Worm (Caenorhabditis elegans): ENCODE results near the gene Y48A6B.7.

Gene Y48A6B.7

DNA sequence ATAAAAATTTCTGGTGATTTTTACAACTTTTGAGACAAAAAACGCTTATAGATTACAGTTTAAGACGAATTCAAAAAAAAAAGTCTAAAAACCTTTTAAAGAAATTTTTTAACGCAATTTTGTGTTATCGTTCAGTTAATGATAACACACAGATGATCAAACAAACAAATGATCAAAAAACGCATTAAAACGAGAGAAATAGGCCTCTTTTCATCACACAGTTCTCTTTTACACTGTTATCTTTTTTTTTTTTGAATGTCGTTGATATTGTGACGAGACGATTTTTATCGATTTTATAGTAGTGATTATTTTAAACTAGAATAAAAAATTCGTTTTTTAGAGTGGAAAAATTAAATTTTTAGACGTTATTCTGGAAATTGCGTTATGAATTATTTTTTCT, 33.4 kb upstream of the Y48A6B.7 start:
- no peak for TF ChIP-seq aly-1 (tag; optimal IDR thresholded peaks at IDR 0.05)
- no peak for TF ChIP-seq F13C5.2 (tag; optimal IDR thresholded peaks at IDR 0.05)
- no peak for TF ChIP-seq flt-1 (GFP tag; IDR thresholded peaks at IDR 0.05)
- TF ChIP-seq scrt-1 (GFP tag; IDR thresholded peaks at IDR 0.05): no peak
- TF ChIP-seq tra-4 (tag; optimal IDR thresholded peaks at IDR 0.05): no peak
- TF ChIP-seq tbx-11 (GFP tag; IDR thresholded peaks at IDR 0.05): no peak
- TF ChIP-seq hmg-4 (GFP tag; optimal IDR thresholded peaks at IDR 0.05): no peak
- no peak for TF ChIP-seq hnd-1 (tag; optimal IDR thresholded peaks at IDR 0.05)
- no peak for TF ChIP-seq pes-1 (GFP tag; IDR thresholded peaks at IDR 0.05)
- no peak for TF ChIP-seq sea-1 (GFP tag; conservative IDR thresholded peaks at IDR 0.05)
- TF ChIP-seq hmbx-1 (tag; optimal IDR thresholded peaks at IDR 0.05): no peak
- TF ChIP-seq B0310.2 (tag; optimal IDR thresholded peaks at IDR 0.05): no peak
- TF ChIP-seq ets-7 (tag; optimal IDR thresholded peaks at IDR 0.05): no peak
- no peak for TF ChIP-seq ceh-36 (tag; optimal IDR thresholded peaks at IDR 0.05)
- no peak for TF ChIP-seq ceh-13 (GFP tag; optimal IDR thresholded peaks at IDR 0.05)
- TF ChIP-seq ama-1 (optimal IDR thresholded peaks at IDR 0.05): no peak
- TF ChIP-seq tbx-37 (GFP tag; conservative IDR thresholded peaks at IDR 0.05): no peak

DNA sequence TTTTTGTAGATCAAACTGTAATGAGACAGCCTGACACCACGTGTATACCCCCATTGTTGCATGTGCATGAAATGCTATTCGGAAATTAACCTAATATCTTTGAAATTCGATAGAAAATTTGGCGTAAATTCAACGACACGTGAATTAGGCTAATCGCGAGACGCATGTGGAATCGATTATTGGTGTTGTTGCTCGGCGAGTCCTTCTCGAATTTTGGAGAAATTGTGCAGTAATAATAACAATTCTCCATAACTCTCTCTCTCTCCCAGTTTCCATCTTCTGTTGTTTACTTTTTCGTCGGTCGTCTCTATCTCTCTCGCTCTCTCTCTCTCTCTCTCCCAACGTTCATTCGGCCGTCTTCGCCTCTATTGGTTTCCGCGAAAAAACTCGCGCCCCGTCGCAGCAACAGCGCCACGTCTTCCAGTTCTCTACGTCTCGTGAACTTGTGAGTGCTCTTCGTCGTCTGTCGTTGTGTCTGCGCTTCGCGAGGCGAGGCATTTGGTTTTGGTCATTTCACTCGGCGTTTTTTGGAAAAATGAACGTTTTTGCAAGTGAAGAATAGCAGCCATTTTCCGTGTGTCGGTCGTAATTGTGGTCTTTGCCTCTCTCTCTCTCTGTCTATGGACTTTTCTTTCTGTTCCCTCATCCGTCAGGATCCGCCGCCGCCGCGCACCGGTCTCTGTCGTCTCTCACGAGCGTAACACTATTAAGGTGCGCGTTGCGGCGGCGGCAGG, 28.3 kb upstream of the Y48A6B.7 start:
- TF ChIP-seq scrt-1 (GFP tag; IDR thresholded peaks at IDR 0.05): no peak
- TF ChIP-seq hmg-4 (GFP tag; optimal IDR thresholded peaks at IDR 0.05): no peak
- no peak for TF ChIP-seq aly-1 (tag; optimal IDR thresholded peaks at IDR 0.05)
- no peak for TF ChIP-seq tbx-37 (GFP tag; conservative IDR thresholded peaks at IDR 0.05)
- no peak for TF ChIP-seq sea-1 (GFP tag; conservative IDR thresholded peaks at IDR 0.05)
- no peak for TF ChIP-seq ceh-36 (tag; optimal IDR thresholded peaks at IDR 0.05)
- no peak for TF ChIP-seq flt-1 (GFP tag; IDR thresholded peaks at IDR 0.05)
- no peak for TF ChIP-seq tra-4 (tag; optimal IDR thresholded peaks at IDR 0.05)

DNA sequence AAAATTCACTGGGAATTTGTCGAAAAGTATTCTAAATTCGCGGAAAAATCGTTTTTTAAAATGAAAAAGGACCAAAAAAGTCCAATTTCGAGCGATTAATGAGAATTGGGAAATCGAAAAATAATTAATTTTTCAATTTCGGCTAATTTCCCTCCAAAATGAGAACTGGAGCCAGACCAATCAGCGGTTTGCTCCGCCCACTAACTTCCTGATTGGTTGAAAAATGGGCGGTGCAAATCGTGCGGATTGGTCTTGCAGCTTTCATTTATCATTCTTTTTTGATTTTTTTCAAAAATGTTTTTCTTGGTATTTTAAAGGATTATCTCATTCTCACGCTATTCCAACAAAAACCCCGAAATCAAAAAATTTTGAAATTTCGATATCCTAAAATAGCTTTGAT, 27.7 kb upstream of the Y48A6B.7 start:
- TF ChIP-seq B0310.2 (tag; optimal IDR thresholded peaks at IDR 0.05) (no peak), ceh-36 (tag; optimal IDR thresholded peaks at IDR 0.05) (no peak), hnd-1 (tag; optimal IDR thresholded peaks at IDR 0.05) (no peak), flt-1 (GFP tag; IDR thresholded peaks at IDR 0.05) (no peak), aly-1 (tag; optimal IDR thresholded peaks at IDR 0.05) (no peak), tbx-11 (GFP tag; IDR thresholded peaks at IDR 0.05) (no peak), pes-1 (GFP tag; IDR thresholded peaks at IDR 0.05) (no peak), ama-1 (optimal IDR thresholded peaks at IDR 0.05) (no peak), tra-4 (tag; optimal IDR thresholded peaks at IDR 0.05) (no peak), ceh-13 (GFP tag; optimal IDR thresholded peaks at IDR 0.05) (no peak), sea-1 (GFP tag; conservative IDR thresholded peaks at IDR 0.05) (no peak), scrt-1 (GFP tag; IDR thresholded peaks at IDR 0.05) (no peak), F13C5.2 (tag; optimal IDR thresholded peaks at IDR 0.05) (no peak)

DNA sequence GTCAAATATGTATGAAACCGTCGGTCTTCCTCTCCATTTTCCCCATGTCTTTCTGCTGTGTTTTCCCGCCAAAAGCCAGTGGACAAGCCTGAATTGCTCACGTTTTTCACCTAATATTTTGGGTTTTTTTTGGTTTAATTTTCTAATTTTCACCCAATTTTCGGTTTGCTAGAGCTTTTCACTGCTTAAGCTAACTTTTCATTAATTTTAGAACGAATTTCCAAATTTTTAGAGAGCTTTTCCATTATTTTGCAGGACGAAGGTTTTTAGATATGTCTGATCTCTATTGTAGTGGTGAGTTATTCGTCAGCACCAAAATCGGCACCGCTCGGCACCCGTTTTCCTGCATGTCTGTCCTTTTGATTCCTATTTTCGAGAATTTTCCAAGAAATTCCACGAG, 27.2 kb upstream of the Y48A6B.7 start:
- TF ChIP-seq B0310.2 (tag; optimal IDR thresholded peaks at IDR 0.05) (no peak), aly-1 (tag; optimal IDR thresholded peaks at IDR 0.05) (no peak), tbx-37 (GFP tag; conservative IDR thresholded peaks at IDR 0.05) (no peak), ceh-13 (GFP tag; optimal IDR thresholded peaks at IDR 0.05) (no peak), tra-4 (tag; optimal IDR thresholded peaks at IDR 0.05) (no peak), sea-1 (GFP tag; conservative IDR thresholded peaks at IDR 0.05) (no peak), flt-1 (GFP tag; IDR thresholded peaks at IDR 0.05) (no peak), F13C5.2 (tag; optimal IDR thresholded peaks at IDR 0.05) (no peak), pes-1 (GFP tag; IDR thresholded peaks at IDR 0.05) (no peak), hmbx-1 (tag; optimal IDR thresholded peaks at IDR 0.05) (no peak), scrt-1 (GFP tag; IDR thresholded peaks at IDR 0.05) (no peak), ama-1 (optimal IDR thresholded peaks at IDR 0.05) (no peak), ets-7 (tag; optimal IDR thresholded peaks at IDR 0.05) (no peak), hmg-4 (GFP tag; optimal IDR thresholded peaks at IDR 0.05) (no peak), ceh-36 (tag; optimal IDR thresholded peaks at IDR 0.05) (no peak), tbx-11 (GFP tag; IDR thresholded peaks at IDR 0.05) (no peak), hnd-1 (tag; optimal IDR thresholded peaks at IDR 0.05) (no peak)

DNA sequence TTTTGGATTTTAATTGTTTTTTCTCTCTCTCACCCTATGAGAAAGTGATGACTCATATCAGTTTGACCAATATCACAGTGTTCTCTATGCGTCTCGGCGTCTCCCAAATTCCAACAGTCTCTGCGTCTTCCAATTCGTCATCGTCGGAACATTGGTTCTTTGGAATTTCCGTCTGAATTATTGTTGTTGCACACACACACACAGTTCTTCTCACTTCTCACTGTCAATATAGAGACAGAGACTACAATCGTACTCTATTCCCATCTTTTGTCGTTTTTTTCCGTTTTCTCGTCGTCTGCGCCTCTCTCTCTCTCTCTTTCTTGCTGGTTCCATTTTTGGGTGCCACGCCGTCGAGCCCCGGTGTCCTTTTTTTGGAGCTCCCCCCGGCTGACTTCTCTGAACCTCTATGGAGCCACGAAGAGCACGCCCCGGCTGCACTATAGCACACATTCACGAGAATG, 24.3 kb upstream of the Y48A6B.7 start:
- TF ChIP-seq ets-7 (tag; optimal IDR thresholded peaks at IDR 0.05) (no peak), hmg-4 (GFP tag; optimal IDR thresholded peaks at IDR 0.05) (no peak), sea-1 (GFP tag; conservative IDR thresholded peaks at IDR 0.05) (no peak), flt-1 (GFP tag; IDR thresholded peaks at IDR 0.05) (no peak), ceh-36 (tag; optimal IDR thresholded peaks at IDR 0.05) (no peak), hnd-1 (tag; optimal IDR thresholded peaks at IDR 0.05) (no peak), tbx-11 (GFP tag; IDR thresholded peaks at IDR 0.05) (no peak), scrt-1 (GFP tag; IDR thresholded peaks at IDR 0.05) (no peak), aly-1 (tag; optimal IDR thresholded peaks at IDR 0.05) (no peak), pes-1 (GFP tag; IDR thresholded peaks at IDR 0.05) (no peak), B0310.2 (tag; optimal IDR thresholded peaks at IDR 0.05) (no peak), tra-4 (tag; optimal IDR thresholded peaks at IDR 0.05) (no peak), ama-1 (optimal IDR thresholded peaks at IDR 0.05) (no peak)

DNA sequence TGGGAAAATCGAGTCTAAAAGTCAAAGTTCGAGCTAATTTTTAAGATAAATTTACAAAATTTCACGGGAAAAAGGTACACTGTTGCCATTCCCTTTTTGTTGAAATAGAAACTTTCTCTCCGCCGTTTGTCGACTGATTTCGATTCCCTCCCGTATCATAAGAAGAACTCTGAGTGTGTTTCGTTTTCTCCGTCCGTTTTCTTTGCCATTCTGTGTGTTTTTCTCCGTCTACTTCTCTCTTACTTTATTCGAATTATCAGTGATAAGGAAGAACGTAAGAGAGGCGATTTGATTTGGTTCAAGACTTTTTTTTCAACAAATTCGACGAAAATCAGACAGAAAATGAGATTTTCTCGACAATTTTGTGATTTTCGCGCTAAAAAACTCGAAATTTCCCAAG, 20.2 kb upstream of the Y48A6B.7 start:
- TF ChIP-seq tbx-37 (GFP tag; conservative IDR thresholded peaks at IDR 0.05): no peak
- TF ChIP-seq aly-1 (tag; optimal IDR thresholded peaks at IDR 0.05): no peak
- TF ChIP-seq ceh-13 (GFP tag; optimal IDR thresholded peaks at IDR 0.05): no peak
- no peak for TF ChIP-seq hnd-1 (tag; optimal IDR thresholded peaks at IDR 0.05)
- no peak for TF ChIP-seq ceh-36 (tag; optimal IDR thresholded peaks at IDR 0.05)
- TF ChIP-seq hmg-4 (GFP tag; optimal IDR thresholded peaks at IDR 0.05): no peak
- TF ChIP-seq hmbx-1 (tag; optimal IDR thresholded peaks at IDR 0.05): no peak
- no peak for TF ChIP-seq flt-1 (GFP tag; IDR thresholded peaks at IDR 0.05)
- no peak for TF ChIP-seq sea-1 (GFP tag; conservative IDR thresholded peaks at IDR 0.05)
- TF ChIP-seq scrt-1 (GFP tag; IDR thresholded peaks at IDR 0.05): no peak
- TF ChIP-seq pes-1 (GFP tag; IDR thresholded peaks at IDR 0.05): no peak
- TF ChIP-seq tbx-11 (GFP tag; IDR thresholded peaks at IDR 0.05): no peak
- no peak for TF ChIP-seq ets-7 (tag; optimal IDR thresholded peaks at IDR 0.05)
- TF ChIP-seq F13C5.2 (tag; optimal IDR thresholded peaks at IDR 0.05): no peak
- no peak for TF ChIP-seq ama-1 (optimal IDR thresholded peaks at IDR 0.05)
- no peak for TF ChIP-seq tra-4 (tag; optimal IDR thresholded peaks at IDR 0.05)
- TF ChIP-seq B0310.2 (tag; optimal IDR thresholded peaks at IDR 0.05): no peak

DNA sequence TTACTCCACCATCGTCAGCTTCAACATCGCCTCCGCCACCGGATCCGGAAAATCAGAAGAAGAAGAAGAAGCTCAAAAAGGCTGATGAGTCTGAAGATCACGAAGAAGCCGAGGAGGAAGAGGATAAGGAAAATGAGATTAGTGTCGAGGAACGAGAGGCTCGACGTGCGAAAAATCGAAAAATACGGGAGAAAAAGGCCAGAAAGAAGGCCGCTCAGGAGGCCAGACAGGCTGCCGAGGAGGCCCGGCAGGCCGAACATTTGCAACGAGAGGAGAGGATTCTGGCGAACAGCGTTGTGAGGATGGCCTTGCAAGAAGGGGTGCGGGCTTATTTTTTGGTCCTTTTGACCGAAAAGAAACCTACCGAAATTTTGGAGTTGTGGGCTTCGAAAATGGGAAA, 18.8 kb upstream of the Y48A6B.7 start:
- TF ChIP-seq flt-1 (GFP tag; IDR thresholded peaks at IDR 0.05) (no peak), scrt-1 (GFP tag; IDR thresholded peaks at IDR 0.05) (no peak), F13C5.2 (tag; optimal IDR thresholded peaks at IDR 0.05) (no peak), ets-7 (tag; optimal IDR thresholded peaks at IDR 0.05) (no peak), hmbx-1 (tag; optimal IDR thresholded peaks at IDR 0.05) (no peak), tra-4 (tag; optimal IDR thresholded peaks at IDR 0.05) (no peak)
